Worm (Caenorhabditis elegans): ENCODE data around the gene npr-10.
A peak's percentile ranks its signal among the peaks of the same experiment; 100 is the strongest.

npr-10 gene

DNA sequence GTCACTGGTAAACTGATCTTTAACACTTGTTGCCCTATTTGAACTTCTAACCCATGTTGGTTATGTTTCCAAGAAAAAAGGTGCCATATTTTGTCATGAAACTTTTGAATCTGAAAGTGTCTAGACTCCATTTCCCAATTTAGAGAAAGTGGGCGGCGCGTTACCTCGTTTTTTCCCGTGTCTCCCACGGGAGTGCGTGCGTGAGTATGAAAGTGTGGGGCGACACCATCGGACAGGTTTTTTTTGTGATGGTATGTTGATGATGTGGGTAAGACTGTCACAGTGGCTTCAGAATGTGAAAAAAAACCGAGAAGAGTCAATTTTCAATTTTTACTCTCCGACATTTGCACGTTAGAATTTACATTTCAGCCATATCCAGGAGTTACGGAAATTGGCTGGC is 26.8 kb downstream of the npr-10 start:
- TF ChIP-seq madf-3 (GFP tag; IDR thresholded peaks at IDR 0.05) (0 out of 2 replicates have a peak, but pooled peaks have one; percentile 31), attf-6 (GFP tag; IDR thresholded peaks at IDR 0.05) (no peak), ceh-40 (GFP tag; IDR thresholded peaks at IDR 0.05) (no peak)

ce11 chrX:13004491-13005093 is 27.9 kb downstream of the npr-10 start:
- TF ChIP-seq F37B4.10 (GFP tag; IDR thresholded peaks at IDR 0.05): no peak
- no peak for TF ChIP-seq chd-7 (tag; optimal IDR thresholded peaks at IDR 0.05)
- TF ChIP-seq ceh-100 (GFP tag; IDR thresholded peaks at IDR 0.05): no peak
- no peak for TF ChIP-seq dpff-1 (tag; optimal IDR thresholded peaks at IDR 0.05)
- no peak for TF ChIP-seq zim-3 (tag; optimal IDR thresholded peaks at IDR 0.05)
- no peak for TF ChIP-seq egrh-3 (GFP tag; IDR thresholded peaks at IDR 0.05)
- no peak for TF ChIP-seq ztf-18 (tag; optimal IDR thresholded peaks at IDR 0.05)
- TF ChIP-seq tbp1 (GFP tag; optimal IDR thresholded peaks at IDR 0.05): no peak
- no peak for TF ChIP-seq Y95B8A.8 (GFP tag; IDR thresholded peaks at IDR 0.05)
- no peak for TF ChIP-seq cebp-2 (GFP tag; IDR thresholded peaks at IDR 0.05)
- TF ChIP-seq attf-3 (GFP tag; conservative IDR thresholded peaks at IDR 0.05): no peak
- no peak for TF ChIP-seq dpl-1 (GFP tag; optimal IDR thresholded peaks at IDR 0.05)
- TF ChIP-seq nhr-179 (tag; optimal IDR thresholded peaks at IDR 0.05): no peak
- TF ChIP-seq rpc-1 (optimal IDR thresholded peaks at IDR 0.05): no peak
- no peak for TF ChIP-seq rpc-1 (tag; optimal IDR thresholded peaks at IDR 0.05)

DNA sequence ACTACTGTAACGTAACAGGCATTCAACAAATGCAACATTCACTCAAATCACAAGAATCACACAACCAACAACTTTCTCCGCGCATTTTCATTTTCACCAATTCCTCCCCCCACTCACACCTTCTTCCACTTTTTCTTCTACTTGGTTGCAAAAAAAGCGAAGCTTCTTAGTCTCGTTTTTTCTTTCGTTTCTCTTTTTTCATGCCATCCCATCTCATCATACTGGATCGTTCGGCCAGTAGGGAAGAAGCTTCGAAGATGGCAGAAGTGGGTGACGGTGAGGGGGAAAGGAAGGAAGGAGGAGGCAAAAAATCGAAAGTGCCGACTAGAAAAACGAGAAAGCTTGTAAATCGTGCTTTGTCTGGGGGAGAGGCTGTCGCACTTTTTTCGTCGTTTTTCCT is 29.4 kb downstream of the npr-10 start:
- TF ChIP-seq nhr-179 (tag; optimal IDR thresholded peaks at IDR 0.05) (no peak), unc-130 (GFP tag; optimal IDR thresholded peaks at IDR 0.05) (no peak), tlf-1 (GFP tag; optimal IDR thresholded peaks at IDR 0.05) (no peak), ccch-3 (GFP tag; optimal IDR thresholded peaks at IDR 0.05) (no peak), D2030.7 (GFP tag; IDR thresholded peaks at IDR 0.05) (no peak), sptf-2 (GFP tag; optimal IDR thresholded peaks at IDR 0.05) (no peak), attf-5 (GFP tag; optimal IDR thresholded peaks at IDR 0.05) (no peak), snpc-3.4 (tag; optimal IDR thresholded peaks at IDR 0.05) (no peak), hsf-1 (GFP tag; IDR thresholded peaks at IDR 0.05) (no peak), K11D2.4 (GFP tag; IDR thresholded peaks at IDR 0.05) (no peak), lin-54 (GFP tag; optimal IDR thresholded peaks at IDR 0.05) (no peak), B0035.1 (tag; optimal IDR thresholded peaks at IDR 0.05) (no peak), ekl-4 (GFP tag; IDR thresholded peaks at IDR 0.05) (no peak)

ce11 chrX:13002322-13002721 is 30.2 kb downstream of the npr-10 start:
- TF ChIP-seq Y79H2A.3 (GFP tag; conservative IDR thresholded peaks at IDR 0.05) (no peak), lir-1 (GFP tag; conservative IDR thresholded peaks at IDR 0.05) (no peak), mes-4 (tag; optimal IDR thresholded peaks at IDR 0.05) (no peak), egrh-3 (GFP tag; IDR thresholded peaks at IDR 0.05) (no peak)

- TF ChIP-seq F57A8.1 (GFP tag; optimal IDR thresholded peaks at IDR 0.05) (no peak), ZK185.1 (tag; optimal IDR thresholded peaks at IDR 0.05; ENCODE audit: poor library complexity, severe bottlenecking) (no peak), lin-35 (GFP tag; optimal IDR thresholded peaks at IDR 0.05) (no peak), sptf-2 (GFP tag; optimal IDR thresholded peaks at IDR 0.05) (no peak), F49E8.2 (tag; optimal IDR thresholded peaks at IDR 0.05; ENCODE audit: insufficient read depth) (no peak), egl-44 (GFP tag; IDR thresholded peaks at IDR 0.05) (no peak), him-1 (tag; optimal IDR thresholded peaks at IDR 0.05) (no peak), unc-62 (GFP tag; optimal IDR thresholded peaks at IDR 0.05) (no peak), lin-26 (GFP tag; IDR thresholded peaks at IDR 0.05) (no peak), hrde-1 (tag; optimal IDR thresholded peaks at IDR 0.05; ENCODE audit: borderline replicate concordance) (no peak), unc-130 (GFP tag; optimal IDR thresholded peaks at IDR 0.05) (no peak), lsy-27 (tag; optimal IDR thresholded peaks at IDR 0.05; ENCODE audit: borderline replicate concordance, insufficient read depth) (no peak), sdz-38 (tag; optimal IDR thresholded peaks at IDR 0.05) (no peak), egrh-3 (GFP tag; IDR thresholded peaks at IDR 0.05) (no peak)
Measured at ce11 chrX:13000837-13001236, 31.7 kb downstream of the npr-10 start.
